Fruit fly (Drosophila melanogaster) whole organism, pupa: ENCODE data around the gene CG31780.

Experiments
- CG10348 ChIP-seq: fragments of 200-800 bp; sonication (Bioruptor generic); IDR thresholded peaks from 2 replicates; pipeline ENCODE4 v1.3.6; 2022; ENCODE audit warnings: missing biosample characterization, missing genetic modification characterization
- CG12605 ChIP-seq: fragments of 200-800 bp; sonication (Bioruptor generic); IDR thresholded peaks from 2 replicates; pipeline ENCODE4 v1.3.6; 2022; ENCODE audit warnings: missing biosample characterization, missing genetic modification characterization
- CG13204 ChIP-seq: fragments of 200-800 bp; sonication (Bioruptor generic); optimal IDR thresholded peaks from 2 replicates; lab custom pipeline; 2018; ENCODE audit warnings: missing biosample characterization, mild to moderate bottlenecking, missing genetic modification characterization, moderate library complexity
- CG14655 ChIP-seq: fragments of 200-800 bp; sonication (Bioruptor generic); optimal IDR thresholded peaks from 3 replicates; lab custom pipeline; 2017; ENCODE audit warnings: mild to moderate bottlenecking, missing biosample characterization, missing genetic modification reagents, missing genetic modification characterization
- CG15710 ChIP-seq: fragments of 200-800 bp; sonication (Bioruptor generic); optimal IDR thresholded peaks from 2 replicates; lab custom pipeline; 2018; ENCODE audit warnings: missing biosample characterization, mild to moderate bottlenecking, missing genetic modification characterization, moderate library complexity
- CG17806 ChIP-seq: fragments of 200-800 bp; sonication (Bioruptor generic); optimal IDR thresholded peaks from 2 replicates; lab custom pipeline; 2018; ENCODE audit warnings: missing biosample characterization, mild to moderate bottlenecking, missing genetic modification characterization, moderate library complexity
- CG32121 ChIP-seq: fragments of 200-800 bp; sonication (Bioruptor generic); IDR thresholded peaks from 2 replicates; pipeline ENCODE4 v1.3.6; 2022; ENCODE audit warnings: missing biosample characterization, missing genetic modification characterization
- CG34367 ChIP-seq: fragments of 200-800 bp; sonication (Bioruptor generic); optimal IDR thresholded peaks from 2 replicates; lab custom pipeline; 2018; ENCODE audit warnings: missing biosample characterization, mild to moderate bottlenecking, missing genetic modification characterization
- CG4496 ChIP-seq: fragments of 200-800 bp; sonication (Bioruptor generic); IDR thresholded peaks from 3 replicates; pipeline ENCODE4 v1.3.6; 2022; ENCODE audit warnings: missing biosample characterization, missing genetic modification characterization
- CG8159 ChIP-seq: fragments of 200-800 bp; sonication (Bioruptor generic); optimal IDR thresholded peaks from 3 replicates; lab custom pipeline; 2018; ENCODE audit warnings: missing biosample characterization, mild to moderate bottlenecking, missing genetic modification characterization, moderate library complexity
- CG8301 ChIP-seq: fragments of 200-800 bp; sonication (Bioruptor generic); optimal IDR thresholded peaks from 2 replicates; lab custom pipeline; 2018; ENCODE audit warnings: missing biosample characterization, mild to moderate bottlenecking, missing genetic modification characterization
- CG9948 ChIP-seq: fragments of 200-800 bp; sonication (Bioruptor generic); optimal IDR thresholded peaks from 2 replicates; lab custom pipeline; 2018; ENCODE audit warnings: missing biosample characterization, mild to moderate bottlenecking, missing genetic modification characterization, moderate library complexity
- D1 ChIP-seq: fragments of 200-800 bp; sonication (Bioruptor generic); optimal IDR thresholded peaks from 2 replicates; lab custom pipeline; 2018; ENCODE audit warnings: missing biosample characterization, mild to moderate bottlenecking, missing genetic modification characterization, moderate library complexity
- EcR ChIP-seq: fragments of 200-800 bp; sonication (Bioruptor generic); optimal IDR thresholded peaks from 3 replicates; lab custom pipeline; 2019; ENCODE audit warnings: missing biosample characterization, missing genetic modification characterization, mild to moderate bottlenecking, moderate library complexity, missing genetic modification reagents
- Ets98B ChIP-seq: fragments of 200-800 bp; sonication (Bioruptor generic); IDR thresholded peaks from 2 replicates; pipeline ENCODE4 v1.3.6; 2022; ENCODE audit warnings: missing biosample characterization, missing genetic modification characterization
- Pif1A ChIP-seq: fragments of 200-800 bp; sonication (Bioruptor generic); optimal IDR thresholded peaks from 3 replicates; lab custom pipeline; 2016; ENCODE audit warnings: missing biosample characterization, missing genetic modification characterization
- Pif1B ChIP-seq: fragments of 200-800 bp; sonication (Bioruptor generic); optimal IDR thresholded peaks from 3 replicates; lab custom pipeline; 2016; ENCODE audit warnings: missing biosample characterization, missing genetic modification characterization
- Snoo ChIP-seq: fragments of 200-800 bp; sonication (Bioruptor generic); optimal IDR thresholded peaks from 3 replicates; lab custom pipeline; 2017; ENCODE audit warnings: missing biosample characterization, mild to moderate bottlenecking, missing genetic modification characterization, inconsistent platforms
- fd96Ca ChIP-seq: fragments of 200-800 bp; sonication (Bioruptor generic); IDR thresholded peaks from 3 replicates; pipeline ENCODE4 v1.3.6; 2022; ENCODE audit warnings: missing biosample characterization, missing genetic modification characterization
- gl ChIP-seq: fragments of 200-800 bp; sonication (Bioruptor generic); optimal IDR thresholded peaks from 2 replicates; lab custom pipeline; 2018; ENCODE audit warnings: missing biosample characterization, mild to moderate bottlenecking, missing genetic modification characterization
- rn ChIP-seq: fragments of 200-800 bp; sonication (Bioruptor generic); IDR thresholded peaks from 2 replicates; pipeline ENCODE4 v1.3.6; 2022; ENCODE audit warnings: missing biosample characterization, missing genetic modification characterization

CG31780 gene

dm6 chr2L:15746600-15747393 is 51.0 kb downstream of the CG31780 start:
- TF ChIP-seq D1 (tag; lab: Kevin White, UChicago): peak; percentile 86
- TF ChIP-seq CG34367: peak; percentile 70
- TF ChIP-seq Snoo: peak; percentile 84
- peak; percentile 93 for TF ChIP-seq CG8159 (tag; lab: Kevin White, UChicago)
- TF ChIP-seq CG32121 (GFP tag; lab: Robert Waterston, UW): peak; percentile 64
- TF ChIP-seq CG15710 (tag; lab: Kevin White, UChicago): peak; percentile 89
- TF ChIP-seq CG12605 (GFP tag; lab: Robert Waterston, UW): no peak
- peak; percentile 70; the same call in 1 of the 3 replicates for TF ChIP-seq CG4496
- 0 out of 2 replicates have a peak, but pooled peaks have one; percentile 37 for TF ChIP-seq rn (GFP tag; lab: Robert Waterston, UW)
- TF ChIP-seq Pif1A (GFP tag; lab: Kevin White, UChicago): peak; percentile 59
- TF ChIP-seq gl (tag; lab: Kevin White, UChicago): no peak
- no peak for TF ChIP-seq CG10348 (GFP tag; lab: Robert Waterston, UW)
- peak; percentile 35 for TF ChIP-seq CG13204
- TF ChIP-seq Ets98B (GFP tag; lab: Robert Waterston, UW): no peak
- TF ChIP-seq CG14655 (GFP tag; lab: Kevin White, UChicago): no peak
- TF ChIP-seq EcR (GFP tag; lab: Kevin White, UChicago): no peak
- peak; percentile 89 for TF ChIP-seq CG9948 (tag; lab: Kevin White, UChicago)
- peak; percentile 76 for TF ChIP-seq CG8301 (tag; lab: Kevin White, UChicago)
- TF ChIP-seq Pif1B: peak; percentile 62
- no peak; the same call in 2 of the 3 replicates for TF ChIP-seq fd96Ca (GFP tag; lab: Robert Waterston, UW)
- TF ChIP-seq CG17806: peak; percentile 78
- TF ChIP-seq, all 21 proteins: peak for 14
